Fruit fly (Drosophila melanogaster) whole organism, prepupa: ENCODE results near the gene CG43175.

ENCODE experiments used
- CG4318 ChIP-seq: fragments of 200-800 bp; sonication (Bioruptor generic); optimal IDR thresholded peaks from 3 replicates; lab custom pipeline; 2017; ENCODE audit warnings: missing biosample characterization, mild to moderate bottlenecking, missing genetic modification characterization
- Ets96B ChIP-seq: fragments of 200-800 bp; optimal IDR thresholded peaks from 2 replicates; lab custom pipeline; 2019; ENCODE audit warnings: missing biosample characterization, mild to moderate bottlenecking, missing genetic modification characterization, moderate library complexity

dm6 chr3R:17593470-17593869 is 37.0 kb upstream of the CG43175 start:
- TF ChIP-seq CG4318 (GFP tag; lab: Kevin White, UChicago) (no peak), Ets96B (tag; lab: Kevin White, UChicago) (no peak)
